Fruit fly (Drosophila melanogaster) whole organism, embryonic: ENCODE results near the gene Tti1.

Experiments used
- Abd-B ChIP-seq: fragments of 200-800 bp; sonication (Bioruptor generic); optimal IDR thresholded peaks from 2 replicates; lab custom pipeline; 2018; ENCODE audit warnings: missing biosample characterization, mild to moderate bottlenecking, missing genetic modification characterization, moderate library complexity
- B-H2 ChIP-seq: fragments of 200-800 bp; sonication (Bioruptor generic); optimal IDR thresholded peaks from 2 replicates; lab custom pipeline; 2018; ENCODE audit warnings: missing biosample characterization, mild to moderate bottlenecking, missing genetic modification characterization
- BEAF-32 ChIP-seq: fragments of 200-800 bp; sonication (Bioruptor generic); optimal IDR thresholded peaks from 3 replicates; lab custom pipeline; 2017; ENCODE audit warnings: missing biosample characterization, missing genetic modification characterization, mild to moderate bottlenecking, moderate library complexity, missing genetic modification reagents
- CG10543 ChIP-seq: fragments of 200-800 bp; sonication (Bioruptor generic); optimal IDR thresholded peaks from 3 replicates; lab custom pipeline; 2017; ENCODE audit warnings: missing biosample characterization, mild to moderate bottlenecking, missing genetic modification characterization, moderate library complexity
- CG11085 ChIP-seq: fragments of 200-800 bp; sonication (Bioruptor generic); IDR thresholded peaks from 2 replicates; pipeline ENCODE4 v1.3.6; 2022; ENCODE audit warnings: missing biosample characterization, missing genetic modification characterization
- CG11456 ChIP-seq: fragments of 200-800 bp; sonication (Bioruptor generic); IDR thresholded peaks from 3 replicates; pipeline ENCODE4 v1.3.6; 2022; ENCODE audit warnings: missing biosample characterization, missing genetic modification characterization
- CG11695 ChIP-seq: fragments of 200-800 bp; sonication (Bioruptor generic); IDR thresholded peaks from 3 replicates; pipeline ENCODE4 v1.3.6; 2022; ENCODE audit warnings: missing biosample characterization, missing genetic modification characterization
- CG12391 ChIP-seq: fragments of 200-800 bp; sonication (Bioruptor generic); optimal IDR thresholded peaks from 3 replicates; lab custom pipeline; 2018; ENCODE audit warnings: missing biosample characterization, mild to moderate bottlenecking, missing genetic modification characterization, moderate library complexity
- CG12659 ChIP-seq: fragments of 200-800 bp; sonication (Bioruptor generic); optimal IDR thresholded peaks from 3 replicates; lab custom pipeline; 2017; ENCODE audit warnings: mild to moderate bottlenecking, missing biosample characterization, missing genetic modification reagents, missing genetic modification characterization
- CG13287 ChIP-seq: fragments of 200-800 bp; sonication (Bioruptor generic); IDR thresholded peaks from 2 replicates; pipeline ENCODE4 v1.3.6; 2022; ENCODE audit warnings: missing biosample characterization, missing genetic modification characterization; ENCODE audit not compliant: partially characterized antibody
- CG13424 ChIP-seq: fragments of 200-800 bp; sonication (Bioruptor generic); optimal IDR thresholded peaks from 2 replicates; lab custom pipeline; 2019; ENCODE audit warnings: missing biosample characterization, mild to moderate bottlenecking, missing genetic modification characterization, moderate library complexity
- CG15601 ChIP-seq: fragments of 200-800 bp; sonication (Bioruptor generic); optimal IDR thresholded peaks from 3 replicates; lab custom pipeline; 2019; ENCODE audit warnings: missing biosample characterization, mild to moderate bottlenecking, missing genetic modification characterization, moderate library complexity
- CG2116 ChIP-seq: fragments of 200-800 bp; sonication (Bioruptor generic); optimal IDR thresholded peaks from 3 replicates; lab custom pipeline; 2018; ENCODE audit warnings: missing biosample characterization, mild to moderate bottlenecking, missing genetic modification characterization
- CG2889 ChIP-seq: fragments of 200-800 bp; sonication (Bioruptor generic); IDR thresholded peaks from 3 replicates; pipeline ENCODE4 v1.3.6; 2022; ENCODE audit warnings: missing biosample characterization, missing genetic modification characterization
- CG3407 ChIP-seq: fragments of 200-800 bp; sonication (Bioruptor generic); optimal IDR thresholded peaks from 2 replicates; lab custom pipeline; 2018; ENCODE audit warnings: missing biosample characterization, mild to moderate bottlenecking, missing genetic modification characterization
- CG3838 ChIP-seq: fragments of 200-800 bp; sonication (Bioruptor generic); optimal IDR thresholded peaks from 3 replicates; lab custom pipeline; 2016; ENCODE audit warnings: missing biosample characterization, missing genetic modification characterization
- CG4424 ChIP-seq: fragments of 200-800 bp; sonication (Bioruptor generic); optimal IDR thresholded peaks from 3 replicates; lab custom pipeline; 2016; ENCODE audit warnings: missing biosample characterization, missing genetic modification characterization
- CG4707 ChIP-seq: fragments of 200-800 bp; sonication (Bioruptor generic); optimal IDR thresholded peaks from 2 replicates; lab custom pipeline; 2018; ENCODE audit warnings: missing biosample characterization, mild to moderate bottlenecking, missing genetic modification characterization, moderate library complexity
- CG8478 ChIP-seq: fragments of >200 bp; optimal IDR thresholded peaks from 2 replicates; lab custom pipeline; 2018
- D19B ChIP-seq: fragments of 200-800 bp; sonication (Bioruptor generic); optimal IDR thresholded peaks from 2 replicates; lab custom pipeline; 2017; ENCODE audit warnings: missing biosample characterization, mild to moderate bottlenecking, missing genetic modification characterization
- Dll ChIP-seq: fragments of 200-800 bp; sonication (Bioruptor generic); IDR thresholded peaks from 4 replicates; pipeline ENCODE4 v1.3.6; 2022; ENCODE audit warnings: missing biosample characterization, missing genetic modification characterization; ENCODE audit not compliant: partially characterized antibody
- HmgZ ChIP-seq: fragments of 200-800 bp; sonication (Bioruptor generic); optimal IDR thresholded peaks from 2 replicates; lab custom pipeline; 2018; ENCODE audit warnings: missing biosample characterization, mild to moderate bottlenecking, missing genetic modification characterization
- NC2β ChIP-seq: fragments of 200-800 bp; sonication (Bioruptor generic); optimal IDR thresholded peaks from 2 replicates; lab custom pipeline; 2016; ENCODE audit warnings: missing biosample characterization, missing genetic modification characterization
- NK7.1 ChIP-seq: fragments of 200-800 bp; sonication (Bioruptor generic); optimal IDR thresholded peaks from 3 replicates; lab custom pipeline; 2016; ENCODE audit warnings: missing biosample characterization, missing genetic modification characterization
- Ptx1 ChIP-seq: fragments of 200-800 bp; sonication (Bioruptor generic); IDR thresholded peaks from 2 replicates; pipeline ENCODE4 v1.3.6; 2022; ENCODE audit warnings: missing biosample characterization, missing genetic modification characterization
- Side ChIP-seq: fragments of 200-800 bp; sonication (Bioruptor generic); optimal IDR thresholded peaks from 2 replicates; lab custom pipeline; 2016; ENCODE audit warnings: missing biosample characterization, missing genetic modification characterization
- Sry-δ ChIP-seq: fragments of 200-800 bp; sonication (Bioruptor generic); optimal IDR thresholded peaks from 2 replicates; lab custom pipeline; 2016; ENCODE audit warnings: missing biosample characterization, missing genetic modification characterization
- Vsx1 ChIP-seq: fragments of 200-800 bp; sonication (Bioruptor generic); optimal IDR thresholded peaks from 2 replicates; lab custom pipeline; 2017; ENCODE audit warnings: missing biosample characterization, mild to moderate bottlenecking, missing genetic modification characterization, missing genetic modification reagents
- Xbp1 ChIP-seq: fragments of 200-800 bp; sonication (Bioruptor generic); optimal IDR thresholded peaks from 3 replicates; lab custom pipeline; 2016; ENCODE audit warnings: missing biosample characterization, mild to moderate bottlenecking, missing genetic modification characterization
- chm ChIP-seq: fragments of 200-800 bp; sonication (Bioruptor generic); IDR thresholded peaks from 2 replicates; pipeline ENCODE4 v1.3.6; 2022; ENCODE audit warnings: missing biosample characterization, missing genetic modification characterization
- disco-r ChIP-seq: fragments of 200-800 bp; sonication (Bioruptor generic); optimal IDR thresholded peaks from 2 replicates; lab custom pipeline; 2016; ENCODE audit warnings: missing biosample characterization, missing genetic modification characterization
- gsb ChIP-seq: fragments of 200-800 bp; sonication (Bioruptor generic); IDR thresholded peaks from 2 replicates; pipeline ENCODE4 v1.3.6; 2022; ENCODE audit warnings: missing biosample characterization, missing genetic modification characterization
- hb ChIP-seq: fragments of 200-800 bp; sonication (Bioruptor generic); IDR thresholded peaks from 3 replicates; pipeline ENCODE4 v1.3.6; 2022; ENCODE audit warnings: missing biosample characterization, missing genetic modification characterization; ENCODE audit not compliant: partially characterized antibody
- her ChIP-seq: fragments of 200-800 bp; sonication (Bioruptor generic); optimal IDR thresholded peaks from 2 replicates; lab custom pipeline; 2016; ENCODE audit warnings: missing biosample characterization, missing genetic modification characterization
- lov ChIP-seq, 2 experiments: fragments of 200-800 bp in 1 of 2; fragments of >200 bp in 1 of 2; sonication (Bioruptor generic) in 1 of 2; IDR thresholded peaks in 1 of 2; optimal IDR thresholded peaks in 1 of 2; 2 replicates in 1 of 2; 3 replicates in 1 of 2; pipeline versions ENCODE4 v1.3.6 to Lab custom; 2017 to 2022; ENCODE audit warnings: missing biosample characterization in 1 of 2, missing genetic modification characterization in 1 of 2
- mam ChIP-seq: fragments of 200-800 bp; sonication (Bioruptor generic); optimal IDR thresholded peaks from 3 replicates; lab custom pipeline; 2016; ENCODE audit warnings: missing biosample characterization, missing genetic modification characterization
- nmo ChIP-seq: fragments of 200-800 bp; sonication (Bioruptor generic); optimal IDR thresholded peaks from 2 replicates; lab custom pipeline; 2018; ENCODE audit warnings: missing biosample characterization, mild to moderate bottlenecking, missing genetic modification characterization, moderate library complexity
- pum ChIP-seq: fragments of 200-800 bp; sonication (Bioruptor generic); optimal IDR thresholded peaks from 2 replicates; lab custom pipeline; 2016; ENCODE audit warnings: missing biosample characterization, missing genetic modification characterization
- ro ChIP-seq: fragments of 200-800 bp; sonication (Bioruptor generic); IDR thresholded peaks from 2 replicates; pipeline ENCODE4 v1.3.6; 2022; ENCODE audit warnings: missing biosample characterization, missing genetic modification characterization
- sd ChIP-seq: fragments of 200-800 bp; sonication (Bioruptor generic); optimal IDR thresholded peaks from 3 replicates; lab custom pipeline; 2018; ENCODE audit warnings: missing biosample characterization, mild to moderate bottlenecking, missing genetic modification characterization, moderate library complexity
- sna ChIP-seq: fragments of 200-800 bp; sonication (Bioruptor generic); IDR thresholded peaks from 2 replicates; pipeline ENCODE4 v1.3.6; 2022; ENCODE audit warnings: missing biosample characterization, missing genetic modification characterization; ENCODE audit not compliant: partially characterized antibody
- sr ChIP-seq: fragments of 200-800 bp; sonication (Bioruptor generic); IDR thresholded peaks from 3 replicates; pipeline ENCODE4 v1.3.6; 2022; ENCODE audit warnings: missing biosample characterization, missing genetic modification characterization
- tap ChIP-seq: fragments of 200-800 bp; optimal IDR thresholded peaks from 3 replicates; lab custom pipeline; 2019; ENCODE audit warnings: missing biosample characterization, mild to moderate bottlenecking, missing genetic modification characterization, moderate library complexity
- tgo ChIP-seq: fragments of 200-800 bp; sonication (Bioruptor generic); IDR thresholded peaks from 3 replicates; pipeline ENCODE4 v1.3.6; 2022; ENCODE audit warnings: missing biosample characterization, missing genetic modification characterization
- vnd ChIP-seq: fragments of 200-800 bp; sonication (Bioruptor generic); IDR thresholded peaks from 3 replicates; pipeline ENCODE4 v1.3.6; 2022; ENCODE audit warnings: missing biosample characterization, missing genetic modification characterization; ENCODE audit not compliant: partially characterized antibody
- wor ChIP-seq: fragments of 200-800 bp; sonication (Bioruptor generic); IDR thresholded peaks from 2 replicates; pipeline ENCODE4 v1.3.6; 2022; ENCODE audit warnings: missing biosample characterization, missing genetic modification characterization
- z ChIP-seq: fragments of 200-800 bp; sonication (Bioruptor generic); IDR thresholded peaks from 3 replicates; pipeline ENCODE4 v1.3.6; 2022; ENCODE audit warnings: missing biosample characterization, missing genetic modification characterization
- zfh1 ChIP-seq: fragments of 200-800 bp; sonication (Bioruptor generic); IDR thresholded peaks from 3 replicates; pipeline ENCODE4 v1.3.6; 2022; ENCODE audit warnings: missing biosample characterization, missing genetic modification characterization

Tti1 gene

DNA sequence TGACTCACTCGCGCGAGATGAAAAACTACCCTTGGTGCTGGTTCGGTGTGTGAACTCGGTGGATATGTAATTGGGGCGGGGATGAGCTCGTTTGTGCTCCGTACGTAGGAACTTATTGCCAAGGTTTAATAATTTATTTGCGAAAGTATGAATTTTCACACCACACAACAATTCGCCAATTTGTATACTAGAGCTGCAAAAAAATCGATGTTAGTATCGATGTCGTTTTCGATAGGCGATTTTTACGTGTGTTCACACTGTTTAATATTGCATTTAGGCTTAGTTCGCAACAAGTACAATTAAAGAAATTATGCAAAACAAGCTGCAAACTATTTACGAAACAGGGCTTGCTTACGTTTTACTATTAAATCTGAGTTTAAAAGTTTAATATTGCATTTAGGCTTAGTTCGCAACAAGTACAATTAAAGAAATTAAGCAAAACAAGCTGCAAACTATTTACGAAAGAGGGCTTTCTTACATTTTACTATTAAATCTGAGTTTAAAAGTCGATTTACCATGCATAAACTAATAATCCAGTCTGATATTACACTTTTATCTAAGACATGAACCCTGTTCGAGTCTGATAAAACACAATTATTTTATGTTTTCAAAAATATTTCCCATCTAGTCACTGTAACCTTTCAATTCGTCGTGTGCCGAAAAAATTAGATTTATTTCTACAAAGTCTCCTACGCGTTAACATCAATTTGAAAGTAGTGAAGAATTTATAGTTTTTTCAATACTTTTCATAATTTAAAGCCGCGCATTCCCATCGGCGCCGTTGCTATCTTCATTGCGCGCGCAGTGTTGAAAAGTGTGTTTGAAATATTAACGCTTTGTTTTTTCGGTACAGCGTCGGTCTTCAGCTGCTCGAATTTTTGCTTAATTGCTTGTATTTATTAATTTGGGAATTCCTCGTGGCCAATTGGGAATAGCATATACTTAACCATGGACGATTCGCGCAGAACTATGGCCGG is 8.8 kb upstream of the Tti1 start, which contains the start of the genes Snap24 and CG8478 (continued):
- TF ChIP-seq CG13424 (tag; lab: Kevin White, UChicago) (no peak), pum (no peak), CG10543 (no peak), CG13287 (peak; percentile 82), CG2889 (GFP tag; lab: Robert Waterston, UW) (no peak), Abd-B (peak; percentile 24), sd (no peak), her (no peak), zfh1 (GFP tag; lab: Robert Waterston, UW) (no peak), CG3838 (GFP tag; lab: Kevin White, UChicago) (no peak), NK7.1 (GFP tag; lab: Kevin White, UChicago) (no peak), CG11695 (GFP tag; lab: Robert Waterston, UW) (no peak), CG11085 (no peak), HmgZ (no peak), Dll (GFP tag; lab: Robert Waterston, UW) (peak; percentile 78; the same call in 3 of the 4 replicates), gsb (GFP tag; lab: Robert Waterston, UW) (no peak), Ptx1 (GFP tag; lab: Robert Waterston, UW) (no peak), Side (GFP tag; lab: Kevin White, UChicago) (no peak), CG12391 (peak; percentile 42), CG8478 (lab: Kevin White, UChicago) (no peak), Sry-δ (peak; percentile 88), chm (GFP tag; lab: Robert Waterston, UW) (no peak), z (GFP tag; lab: Robert Waterston, UW) (no peak), CG11456 (GFP tag; lab: Robert Waterston, UW) (no peak), mam (GFP tag; lab: Kevin White, UChicago) (peak; percentile 2), NC2β (GFP tag; lab: Kevin White, UChicago) (no peak), CG15601 (tag; lab: Kevin White, UChicago) (no peak), CG2116 (peak; percentile 66), B-H2 (GFP tag; lab: Kevin White, UChicago) (no peak), vnd (GFP tag; lab: Robert Waterston, UW) (peak; percentile 73; the same call in 2 of the 3 replicates), sr (no peak), lov (optimal IDR thresholded peaks at IDR 0.05; lab: Kevin White, UChicago) (no peak), lov (GFP tag; IDR thresholded peaks at IDR 0.05; lab: Robert Waterston, UW) (no peak), BEAF-32 (peak; percentile 86), wor (GFP tag; lab: Robert Waterston, UW) (no peak), hb (GFP tag; lab: Robert Waterston, UW) (peak; percentile 61), disco-r (GFP tag; lab: Kevin White, UChicago) (no peak), Vsx1 (GFP tag; lab: Kevin White, UChicago) (no peak), tap (no peak), nmo (GFP tag; lab: Kevin White, UChicago) (peak; percentile 37), CG3407 (GFP tag; lab: Kevin White, UChicago) (no peak), Xbp1 (GFP tag; lab: Kevin White, UChicago) (peak; percentile 13), tgo (GFP tag; lab: Robert Waterston, UW) (no peak), D19B (GFP tag; lab: Kevin White, UChicago) (no peak), CG4424 (no peak), CG12659 (peak; percentile 26), CG4707 (GFP tag; lab: Kevin White, UChicago) (no peak), sna (GFP tag; lab: Robert Waterston, UW) (peak; percentile 74), ro (no peak)
